Fruit fly (Drosophila melanogaster) whole organism, embryonic: Measurements from ENCODE around the gene Vajk1.

Source experiments
- CG1233 ChIP-seq: fragments of 200-800 bp; sonication (Bioruptor generic); optimal IDR thresholded peaks from 4 replicates; lab custom pipeline; 2018; ENCODE audit warnings: missing biosample characterization, mild to moderate bottlenecking, missing genetic modification characterization
- CG17359 ChIP-seq: fragments of 200-800 bp; sonication (Bioruptor generic); optimal IDR thresholded peaks from 3 replicates; lab custom pipeline; 2018; ENCODE audit warnings: missing biosample characterization, mild to moderate bottlenecking, missing genetic modification characterization, moderate library complexity
- NK7.1 ChIP-seq: fragments of 200-800 bp; sonication (Bioruptor generic); optimal IDR thresholded peaks from 3 replicates; lab custom pipeline; 2016; ENCODE audit warnings: missing biosample characterization, missing genetic modification characterization
- ato ChIP-seq: fragments of 200-800 bp; sonication (Bioruptor generic); IDR thresholded peaks from 2 replicates; pipeline ENCODE4 v1.3.6; 2022; ENCODE audit warnings: missing biosample characterization, missing genetic modification characterization; ENCODE audit not compliant: partially characterized antibody
- gsb ChIP-seq: fragments of 200-800 bp; sonication (Bioruptor generic); IDR thresholded peaks from 2 replicates; pipeline ENCODE4 v1.3.6; 2022; ENCODE audit warnings: missing biosample characterization, missing genetic modification characterization
- klu ChIP-seq: fragments of 200-800 bp; sonication (Bioruptor generic); IDR thresholded peaks from 2 replicates; pipeline ENCODE4 v1.3.6; 2022; ENCODE audit warnings: missing biosample characterization, missing genetic modification characterization
- peb ChIP-seq: fragments of 200-800 bp; sonication (Bioruptor generic); IDR thresholded peaks from 2 replicates; pipeline ENCODE4 v1.3.6; 2022; ENCODE audit warnings: missing biosample characterization, missing genetic modification characterization
- yki ChIP-seq: fragments of >200 bp; optimal IDR thresholded peaks from 3 replicates; lab custom pipeline; 2018
- zf30C ChIP-seq: fragments of 200-800 bp; sonication (Bioruptor generic); optimal IDR thresholded peaks from 3 replicates; lab custom pipeline; 2018; ENCODE audit warnings: missing biosample characterization, mild to moderate bottlenecking, missing genetic modification characterization

dm6 chr2L:13960399-13960798 lies 37.0 kb upstream of the Vajk1 start:
- TF ChIP-seq peb (GFP tag; lab: Robert Waterston, UW): no peak
- no peak for TF ChIP-seq CG1233 (GFP tag; lab: Kevin White, UChicago)
- no peak for TF ChIP-seq gsb (GFP tag; lab: Robert Waterston, UW)
- TF ChIP-seq NK7.1: no peak
- no peak for TF ChIP-seq klu (GFP tag; lab: Robert Waterston, UW)
- TF ChIP-seq ato (GFP tag; lab: Robert Waterston, UW): no peak
- no peak for TF ChIP-seq zf30C (GFP tag; lab: Kevin White, UChicago)
- no peak for TF ChIP-seq yki
- TF ChIP-seq CG17359 (tag; lab: Kevin White, UChicago): no peak
